Fruit fly (Drosophila melanogaster) whole organism, embryonic: ENCODE data around the gene CG34180.
A peak's percentile ranks its signal among the peaks of the same experiment; 100 is the strongest.

ENCODE experiments used
- Atf3 ChIP-seq: fragments of 200-800 bp; sonication (Bioruptor generic); optimal IDR thresholded peaks from 3 replicates; lab custom pipeline; 2016; ENCODE audit warnings: missing biosample characterization, missing genetic modification characterization
- CG12299 ChIP-seq: fragments of 200-800 bp; sonication (Bioruptor generic); optimal IDR thresholded peaks from 2 replicates; lab custom pipeline; 2018; ENCODE audit warnings: missing biosample characterization, mild to moderate bottlenecking, missing genetic modification characterization
- CG15269 ChIP-seq: fragments of 200-800 bp; sonication (Bioruptor generic); optimal IDR thresholded peaks from 2 replicates; lab custom pipeline; 2018; ENCODE audit warnings: missing biosample characterization, mild to moderate bottlenecking, missing genetic modification characterization, moderate library complexity
- CG17186 ChIP-seq: fragments of 200-800 bp; sonication (Bioruptor generic); optimal IDR thresholded peaks from 3 replicates; lab custom pipeline; 2017; ENCODE audit warnings: missing biosample characterization, missing genetic modification reagents, missing genetic modification characterization
- CG17359 ChIP-seq: fragments of 200-800 bp; sonication (Bioruptor generic); optimal IDR thresholded peaks from 3 replicates; lab custom pipeline; 2018; ENCODE audit warnings: missing biosample characterization, mild to moderate bottlenecking, missing genetic modification characterization, moderate library complexity
- CG18599 ChIP-seq: fragments of 200-800 bp; sonication (Bioruptor generic); optimal IDR thresholded peaks from 3 replicates; lab custom pipeline; 2017; ENCODE audit warnings: missing biosample characterization, missing genetic modification characterization, mild to moderate bottlenecking, moderate library complexity, missing genetic modification reagents
- CG2116 ChIP-seq: fragments of 200-800 bp; sonication (Bioruptor generic); optimal IDR thresholded peaks from 3 replicates; lab custom pipeline; 2018; ENCODE audit warnings: missing biosample characterization, mild to moderate bottlenecking, missing genetic modification characterization
- CG30431 ChIP-seq: fragments of 200-800 bp; sonication (Bioruptor generic); optimal IDR thresholded peaks from 2 replicates; lab custom pipeline; 2017; ENCODE audit warnings: missing biosample characterization, missing genetic modification characterization
- CG32767 ChIP-seq: fragments of 200-800 bp; sonication (Bioruptor generic); IDR thresholded peaks from 2 replicates; pipeline ENCODE4 v1.3.6; 2022; ENCODE audit warnings: missing biosample characterization, missing genetic modification characterization
- CG33213 ChIP-seq: fragments of 200-800 bp; sonication (Bioruptor generic); optimal IDR thresholded peaks from 3 replicates; lab custom pipeline; 2016; ENCODE audit warnings: missing biosample characterization, missing genetic modification characterization
- CG34376 ChIP-seq: fragments of 200-800 bp; sonication (Bioruptor generic); optimal IDR thresholded peaks from 2 replicates; lab custom pipeline; 2018; ENCODE audit warnings: missing biosample characterization, mild to moderate bottlenecking, missing genetic modification characterization
- CG3838 ChIP-seq: fragments of 200-800 bp; sonication (Bioruptor generic); optimal IDR thresholded peaks from 3 replicates; lab custom pipeline; 2016; ENCODE audit warnings: missing biosample characterization, missing genetic modification characterization
- CG4404 ChIP-seq: fragments of 200-800 bp; sonication (Bioruptor generic); IDR thresholded peaks from 2 replicates; pipeline ENCODE4 v1.3.6; 2022; ENCODE audit warnings: missing biosample characterization, missing genetic modification characterization
- CG4617 ChIP-seq: fragments of 200-800 bp; sonication (Bioruptor generic); optimal IDR thresholded peaks from 3 replicates; lab custom pipeline; 2016; ENCODE audit warnings: missing biosample characterization, missing genetic modification characterization, borderline replicate concordance
- Camta ChIP-seq: fragments of 200-800 bp; sonication (Bioruptor generic); optimal IDR thresholded peaks from 2 replicates; lab custom pipeline; 2016; ENCODE audit warnings: missing biosample characterization, missing genetic modification characterization
- Deaf1 ChIP-seq: fragments of 200-800 bp; optimal IDR thresholded peaks from 3 replicates; lab custom pipeline; 2019; ENCODE audit warnings: missing biosample characterization, mild to moderate bottlenecking, missing genetic modification characterization, moderate library complexity
- Drgx ChIP-seq: fragments of 200-800 bp; sonication (Bioruptor generic); IDR thresholded peaks from 2 replicates; pipeline ENCODE4 v1.3.6; 2022; ENCODE audit warnings: missing biosample characterization, missing genetic modification characterization
- HLH3B ChIP-seq: fragments of 200-800 bp; sonication (Bioruptor generic); IDR thresholded peaks from 2 replicates; pipeline ENCODE4 v1.3.6; 2022; ENCODE audit warnings: missing biosample characterization, missing genetic modification characterization
- Hsf ChIP-seq: fragments of 200-800 bp; sonication (Bioruptor generic); optimal IDR thresholded peaks from 3 replicates; lab custom pipeline; 2016; ENCODE audit warnings: missing biosample characterization, missing genetic modification characterization
- MESR4 ChIP-seq: fragments of 200-800 bp; sonication (Bioruptor generic); optimal IDR thresholded peaks from 2 replicates; lab custom pipeline; 2018; ENCODE audit warnings: missing biosample characterization, mild to moderate bottlenecking, missing genetic modification characterization, moderate library complexity
- MTF-1 ChIP-seq: fragments of 200-800 bp; sonication (Bioruptor generic); optimal IDR thresholded peaks from 2 replicates; lab custom pipeline; 2018; ENCODE audit warnings: missing biosample characterization, mild to moderate bottlenecking, missing genetic modification characterization, borderline replicate concordance
- Meics ChIP-seq: fragments of 200-800 bp; sonication (Bioruptor generic); optimal IDR thresholded peaks from 2 replicates; lab custom pipeline; 2017; ENCODE audit warnings: missing biosample characterization, mild to moderate bottlenecking, missing genetic modification characterization
- Mrtf ChIP-seq: fragments of 200-800 bp; sonication (Bioruptor generic); IDR thresholded peaks from 3 replicates; pipeline ENCODE4 v1.3.6; 2022; ENCODE audit warnings: missing biosample characterization, missing genetic modification characterization
- Poxn ChIP-seq: fragments of 200-800 bp; sonication (Bioruptor generic); IDR thresholded peaks from 2 replicates; pipeline ENCODE4 v1.3.6; 2022; ENCODE audit warnings: missing biosample characterization, missing genetic modification characterization
- Ravus ChIP-seq: fragments of 200-800 bp; sonication (Bioruptor generic); IDR thresholded peaks from 2 replicates; pipeline ENCODE4 v1.3.6; 2022; ENCODE audit warnings: missing biosample characterization, missing genetic modification characterization
- Sin3A ChIP-seq: fragments of >200 bp; optimal IDR thresholded peaks from 2 replicates; lab custom pipeline; 2018
- Sry-β ChIP-seq: fragments of 200-800 bp; sonication (Bioruptor generic); optimal IDR thresholded peaks from 2 replicates; lab custom pipeline; 2018; ENCODE audit warnings: missing biosample characterization, mild to moderate bottlenecking, missing genetic modification characterization, moderate library complexity
- Trl ChIP-seq, 3 experiments: fragments of >200 bp in 2 of 3; fragments of 200-800 bp in 1 of 3; sonication (Bioruptor generic) in 1 of 3; optimal IDR thresholded peaks; 2 replicates in 1 of 3; 3 replicates in 2 of 3; lab custom pipeline; 2016 to 2017; ENCODE audit warnings: missing biosample characterization in 1 of 3, missing genetic modification characterization in 1 of 3
- aop ChIP-seq: fragments of 200-800 bp; sonication (Bioruptor generic); IDR thresholded peaks from 2 replicates; pipeline ENCODE4 v1.3.6; 2022; ENCODE audit warnings: missing biosample characterization, missing genetic modification characterization
- ap ChIP-seq: fragments of 200-800 bp; sonication (Bioruptor generic); IDR thresholded peaks from 2 replicates; pipeline ENCODE4 v1.3.6; 2022; ENCODE audit warnings: missing biosample characterization, missing genetic modification characterization
- ara ChIP-seq: fragments of 200-800 bp; sonication (Bioruptor generic); IDR thresholded peaks from 2 replicates; pipeline ENCODE4 v1.3.6; 2022; ENCODE audit warnings: missing biosample characterization, missing genetic modification characterization
- br ChIP-seq: fragments of >200 bp; optimal IDR thresholded peaks from 2 replicates; lab custom pipeline; 2017
- caup ChIP-seq: fragments of 200-800 bp; sonication (Bioruptor generic); optimal IDR thresholded peaks from 3 replicates; lab custom pipeline; 2017; ENCODE audit warnings: missing biosample characterization, mild to moderate bottlenecking, missing genetic modification characterization, moderate library complexity; ENCODE audit not compliant: severe bottlenecking
- chinmo ChIP-seq: fragments of 200-800 bp; sonication (Bioruptor generic); IDR thresholded peaks from 4 replicates; pipeline ENCODE4 v1.3.6; 2022; ENCODE audit warnings: missing biosample characterization, missing genetic modification characterization; ENCODE audit not compliant: partially characterized antibody
- croc ChIP-seq: fragments of 200-800 bp; sonication (Bioruptor generic); conservative IDR thresholded peaks from 3 replicates; pipeline ENCODE4 v1.3.6; 2022; ENCODE audit warnings: missing biosample characterization, missing genetic modification characterization
- en ChIP-seq: fragments of 200-800 bp; sonication (Bioruptor generic); optimal IDR thresholded peaks from 2 replicates; lab custom pipeline; 2016; ENCODE audit warnings: missing biosample characterization, missing genetic modification characterization
- esg ChIP-seq: fragments of 200-800 bp; sonication (Bioruptor generic); conservative IDR thresholded peaks from 2 replicates; pipeline ENCODE4 v1.3.6; 2022; ENCODE audit warnings: missing biosample characterization, missing genetic modification characterization
- fd96Cb ChIP-seq: fragments of 200-800 bp; sonication (Bioruptor generic); optimal IDR thresholded peaks from 2 replicates; lab custom pipeline; 2018; ENCODE audit warnings: missing biosample characterization, mild to moderate bottlenecking, missing genetic modification characterization, moderate library complexity
- fru ChIP-seq: fragments of >200 bp; optimal IDR thresholded peaks from 2 replicates; lab custom pipeline; 2017
- gfzf ChIP-seq: fragments of 200-800 bp; sonication (Bioruptor generic); optimal IDR thresholded peaks from 2 replicates; lab custom pipeline; 2016; ENCODE audit warnings: missing biosample characterization, mild to moderate bottlenecking, missing genetic modification characterization, moderate library complexity
- gt ChIP-seq: fragments of 200-800 bp; sonication (Bioruptor generic); IDR thresholded peaks from 2 replicates; pipeline ENCODE4 v1.3.6; 2022; ENCODE audit warnings: missing biosample characterization, missing genetic modification characterization
- ham ChIP-seq: fragments of 200-800 bp; sonication (Bioruptor generic); IDR thresholded peaks from 2 replicates; pipeline ENCODE4 v1.3.6; 2022; ENCODE audit warnings: missing biosample characterization, missing genetic modification characterization
- klu ChIP-seq: fragments of 200-800 bp; sonication (Bioruptor generic); IDR thresholded peaks from 2 replicates; pipeline ENCODE4 v1.3.6; 2022; ENCODE audit warnings: missing biosample characterization, missing genetic modification characterization
- lilli ChIP-seq: fragments of 200-800 bp; sonication (Bioruptor generic); optimal IDR thresholded peaks from 3 replicates; lab custom pipeline; 2016; ENCODE audit warnings: missing biosample characterization, missing genetic modification characterization
- nerfin-2 ChIP-seq: fragments of 200-800 bp; sonication (Bioruptor generic); IDR thresholded peaks from 2 replicates; pipeline ENCODE4 v1.3.6; 2022; ENCODE audit warnings: missing biosample characterization, missing genetic modification characterization; ENCODE audit not compliant: partially characterized antibody
- row ChIP-seq: fragments of 200-800 bp; sonication (Bioruptor generic); IDR thresholded peaks from 3 replicates; pipeline ENCODE4 v1.3.6; 2022; ENCODE audit warnings: missing biosample characterization, missing genetic modification characterization
- sd ChIP-seq: fragments of 200-800 bp; sonication (Bioruptor generic); optimal IDR thresholded peaks from 3 replicates; lab custom pipeline; 2018; ENCODE audit warnings: missing biosample characterization, mild to moderate bottlenecking, missing genetic modification characterization, moderate library complexity
- so ChIP-seq: fragments of 200-800 bp; sonication (Bioruptor generic); IDR thresholded peaks from 3 replicates; pipeline ENCODE4 v1.3.6; 2022; ENCODE audit warnings: missing biosample characterization, missing genetic modification characterization
- tup ChIP-seq: fragments of 200-800 bp; sonication (Bioruptor generic); optimal IDR thresholded peaks from 2 replicates; lab custom pipeline; 2016; ENCODE audit warnings: missing biosample characterization, mild to moderate bottlenecking, missing genetic modification characterization, moderate library complexity
- yki ChIP-seq: fragments of >200 bp; optimal IDR thresholded peaks from 3 replicates; lab custom pipeline; 2018
- z ChIP-seq: fragments of 200-800 bp; sonication (Bioruptor generic); IDR thresholded peaks from 3 replicates; pipeline ENCODE4 v1.3.6; 2022; ENCODE audit warnings: missing biosample characterization, missing genetic modification characterization

Gene CG34180

dm6 chr2L:6098479-6099269, 38.4 kb downstream of the CG34180 start, which contains the start of gene CG9175 (continued):
- TF ChIP-seq so (GFP tag; lab: Robert Waterston, UW) = no peak
- TF ChIP-seq Mrtf = no peak
- peak; percentile 70 for TF ChIP-seq CG33213 (GFP tag; lab: Kevin White, UChicago)
- TF ChIP-seq Drgx (GFP tag; lab: Robert Waterston, UW) = 0 out of 2 replicates have a peak, but pooled peaks have one; percentile 24
- TF ChIP-seq fru (lab: Kevin White, UChicago) = no peak
- peak; percentile 41 for TF ChIP-seq lilli (GFP tag; lab: Kevin White, UChicago)
- peak; percentile 99 for TF ChIP-seq chinmo
- TF ChIP-seq CG34376 (GFP tag; lab: Kevin White, UChicago) = peak; percentile 60
- TF ChIP-seq MESR4 (GFP tag; lab: Kevin White, UChicago) = peak; percentile 98
- TF ChIP-seq yki (lab: Kevin White, UChicago) = no peak
- peak; percentile 35 for TF ChIP-seq Sry-β
- no peak for TF ChIP-seq Atf3 (GFP tag; lab: Kevin White, UChicago)
- peak; percentile 41 for TF ChIP-seq gfzf (GFP tag; lab: Kevin White, UChicago)
- TF ChIP-seq CG17359 (tag; lab: Kevin White, UChicago) = peak; percentile 2
- peak; percentile 3 for TF ChIP-seq Camta (GFP tag; lab: Kevin White, UChicago)
- no peak for TF ChIP-seq CG15269 (tag; lab: Kevin White, UChicago)
- no peak for TF ChIP-seq ara (GFP tag; lab: Robert Waterston, UW)
- TF ChIP-seq Ravus (GFP tag; lab: Robert Waterston, UW) = no peak
- TF ChIP-seq tup = no peak
- TF ChIP-seq CG30431 (GFP tag; lab: Kevin White, UChicago) = no peak
- no peak for TF ChIP-seq CG3838 (GFP tag; lab: Kevin White, UChicago)
- TF ChIP-seq CG12299 (tag; lab: Kevin White, UChicago) = no peak
- TF ChIP-seq Deaf1 (tag; lab: Kevin White, UChicago) = peak; percentile 29
- TF ChIP-seq CG17186 (GFP tag; lab: Kevin White, UChicago) = peak; percentile 85
- peak; percentile 66 for TF ChIP-seq sd (tag; lab: Kevin White, UChicago)
- peak; percentile 21 for TF ChIP-seq MTF-1
- TF ChIP-seq Poxn (GFP tag; lab: Robert Waterston, UW) = no peak
- no peak for TF ChIP-seq ham (GFP tag; lab: Robert Waterston, UW)
- peak; percentile 96 for TF ChIP-seq CG4617
- peak; percentile 78 for TF ChIP-seq CG2116
- no peak for TF ChIP-seq ap
- peak; percentile 32 for TF ChIP-seq CG18599 (GFP tag; lab: Kevin White, UChicago)
- TF ChIP-seq caup (GFP tag; lab: Kevin White, UChicago) = peak; percentile 39
- no peak for TF ChIP-seq CG4404 (GFP tag; lab: Robert Waterston, UW)
- peak; percentile 26 for TF ChIP-seq Hsf (GFP tag; lab: Kevin White, UChicago)
- no peak for TF ChIP-seq esg (GFP tag; lab: Robert Waterston, UW)
- TF ChIP-seq z (GFP tag; lab: Robert Waterston, UW) = no peak
- no peak for TF ChIP-seq HLH3B (GFP tag; lab: Robert Waterston, UW)
- TF ChIP-seq en (GFP tag; lab: Kevin White, UChicago) = no peak
- TF ChIP-seq croc (GFP tag; lab: Robert Waterston, UW) = no peak
- peak; percentile 83 for TF ChIP-seq row
- TF ChIP-seq aop (GFP tag; lab: Robert Waterston, UW) = no peak
- TF ChIP-seq fd96Cb = no peak
- TF ChIP-seq Trl (optimal IDR thresholded peaks at IDR 0.05; lab: Kevin White, UChicago) = no peak
- peak; percentile 12 for TF ChIP-seq Trl (GFP tag; optimal IDR thresholded peaks at IDR 0.05; lab: Kevin White, UChicago)
- peak; percentile 42 for TF ChIP-seq Meics (GFP tag; lab: Kevin White, UChicago)
- no peak for TF ChIP-seq klu (GFP tag; lab: Robert Waterston, UW)
- no peak for TF ChIP-seq gt (GFP tag; lab: Robert Waterston, UW)
- no peak for TF ChIP-seq br (lab: Kevin White, UChicago)
- peak; percentile 75; the same call in 1 of the 2 replicates for TF ChIP-seq nerfin-2 (GFP tag; lab: Robert Waterston, UW)
- TF ChIP-seq CG32767 (GFP tag; lab: Robert Waterston, UW) = no peak
- TF ChIP-seq Sin3A (lab: Kevin White, UChicago) = peak; percentile 73
